Worm (Caenorhabditis elegans): ENCODE results near the gene dpy-28.

Gene dpy-28

ce11 chrIII:10763032-10763431 lies at the start of gene dpy-28:
Gene dpy-28, plus strand, starts transcription at chrIII:10763131.
- no peak for TF ChIP-seq unc-62 (GFP tag; optimal IDR thresholded peaks at IDR 0.05)

- TF ChIP-seq unc-62 (GFP tag; optimal IDR thresholded peaks at IDR 0.05), result no peak
These were observed 48.4 kb upstream of the dpy-28 start for ce11 chrIII:10714541-10714940.

- TF ChIP-seq unc-62 (GFP tag; optimal IDR thresholded peaks at IDR 0.05), result no peak
These were observed 46.8 kb upstream of the dpy-28 start, which contains the start of gene W09D10.4 for ce11 chrIII:10716091-10716490. Gene W09D10.4, minus strand, starts transcription at chrIII:10716191.

- no peak for TF ChIP-seq unc-62 (GFP tag; optimal IDR thresholded peaks at IDR 0.05)
These were observed 45.5 kb upstream of the dpy-28 start for ce11 chrIII:10717479-10717878.

- no peak for TF ChIP-seq unc-62 (GFP tag; optimal IDR thresholded peaks at IDR 0.05)
These were observed 44.9 kb upstream of the dpy-28 start for ce11 chrIII:10718078-10718477.

ce11 chrIII:10719057-10719456 lies 43.9 kb upstream of the dpy-28 start:
- no peak for TF ChIP-seq unc-62 (GFP tag; optimal IDR thresholded peaks at IDR 0.05)

- no peak for TF ChIP-seq unc-62 (GFP tag; optimal IDR thresholded peaks at IDR 0.05)
These were observed 42.8 kb upstream of the dpy-28 start for ce11 chrIII:10720170-10720569.

ce11 chrIII:10721056-10721455 lies 41.9 kb upstream of the dpy-28 start:
- TF ChIP-seq unc-62 (GFP tag; optimal IDR thresholded peaks at IDR 0.05), result no peak

ce11 chrIII:10730510-10730909 lies 32.4 kb upstream of the dpy-28 start, which contains the start of gene tat-3:
Gene tat-3, minus strand, starts transcription at chrIII:10730705.
- TF ChIP-seq unc-62 (GFP tag; optimal IDR thresholded peaks at IDR 0.05), result no peak

ce11 chrIII:10733300-10733699 lies 29.6 kb upstream of the dpy-28 start:
- no peak for TF ChIP-seq unc-62 (GFP tag; optimal IDR thresholded peaks at IDR 0.05)

ce11 chrIII:10734511-10735233 lies 28.3 kb upstream of the dpy-28 start:
- no peak for TF ChIP-seq unc-62 (GFP tag; optimal IDR thresholded peaks at IDR 0.05)

- TF ChIP-seq unc-62 (GFP tag; optimal IDR thresholded peaks at IDR 0.05), result no peak
These were observed 26.5 kb upstream of the dpy-28 start for ce11 chrIII:10736322-10736985.

ce11 chrIII:10738081-10738480 lies 24.9 kb upstream of the dpy-28 start:
- TF ChIP-seq unc-62 (GFP tag; optimal IDR thresholded peaks at IDR 0.05), result no peak

- TF ChIP-seq unc-62 (GFP tag; optimal IDR thresholded peaks at IDR 0.05), result no peak
These were observed 23.5 kb upstream of the dpy-28 start, which contains the start of gene smap-1 for ce11 chrIII:10739455-10739854. Gene smap-1, minus strand, starts transcription at chrIII:10739792.

ce11 chrIII:10739902-10740301 lies 23.0 kb upstream of the dpy-28 start:
- no peak for TF ChIP-seq unc-62 (GFP tag; optimal IDR thresholded peaks at IDR 0.05)

ce11 chrIII:10740518-10740917 lies 22.4 kb upstream of the dpy-28 start, which contains the start of gene K01G5.8:
Gene K01G5.8, minus strand, starts transcription at chrIII:10740772.
- no peak for TF ChIP-seq unc-62 (GFP tag; optimal IDR thresholded peaks at IDR 0.05)

ce11 chrIII:10742382-10742860 lies 20.5 kb upstream of the dpy-28 start, which contains the start of the genes tbb-1 and rib-2:
Gene tbb-1, minus strand, starts transcription at chrIII:10742432.
Gene rib-2, plus strand, starts transcription at chrIII:10742810.
- TF ChIP-seq unc-62 (GFP tag; optimal IDR thresholded peaks at IDR 0.05), result no peak
